Worm (Caenorhabditis elegans) whole organism, L4 larva: ENCODE measurements around the gene C26B9.5.

Source experiments
- Y75B8A.6 ChIP-seq: fragments of 200-800 bp; sonication (Bioruptor generic); IDR thresholded peaks from 2 replicates; pipeline ENCODE4 v1.3.6; 2022; ENCODE audit warnings: missing genetic modification reagents, missing genetic modification characterization, missing compliant biosample characterization
- dmd-6 ChIP-seq: fragments of 200-800 bp; sonication (Bioruptor generic); IDR thresholded peaks from 2 replicates; pipeline ENCODE4 v1.3.6; 2022; ENCODE audit warnings: missing genetic modification reagents, missing genetic modification characterization, missing compliant biosample characterization
- egl-27 ChIP-seq: sonication (generic microtip); optimal IDR thresholded peaks from 3 replicates; lab custom pipeline; 2017; ENCODE audit warnings: missing biosample characterization, missing genetic modification reagents, missing genetic modification characterization
- fos-1 ChIP-seq: fragments of 150-350 bp; optimal IDR thresholded peaks from 2 replicates; lab custom pipeline; 2014; ENCODE audit warnings: missing biosample characterization, missing genetic modification characterization
- lin-15B ChIP-seq: fragments of 150-350 bp; sonication (generic microtip); optimal IDR thresholded peaks from 3 replicates; lab custom pipeline; 2014; ENCODE audit warnings: missing biosample characterization, missing genetic modification characterization
- lin-39 ChIP-seq: fragments of 150-350 bp; optimal IDR thresholded peaks from 2 replicates; lab custom pipeline; 2014; ENCODE audit warnings: missing biosample characterization, missing genetic modification reagents, missing genetic modification characterization
- nhr-102 ChIP-seq: sonication (generic microtip); optimal IDR thresholded peaks from 2 replicates; lab custom pipeline; 2016; ENCODE audit warnings: mild to moderate bottlenecking, missing genetic modification characterization, moderate library complexity, missing compliant biosample characterization
- nhr-237 ChIP-seq: sonication (generic microtip); optimal IDR thresholded peaks from 2 replicates; lab custom pipeline; 2017; ENCODE audit warnings: missing biosample characterization, missing genetic modification characterization
- nhr-28 ChIP-seq: fragments of 150-350 bp; optimal IDR thresholded peaks from 2 replicates; lab custom pipeline; 2014; ENCODE audit warnings: missing biosample characterization, missing genetic modification characterization

- no peak for TF ChIP-seq lin-39 (tag; lab: Kevin White, UChicago)
- no peak for TF ChIP-seq Y75B8A.6
- TF ChIP-seq dmd-6, result no peak
- no peak for TF ChIP-seq nhr-102
- TF ChIP-seq nhr-28 (tag; lab: Kevin White, UChicago), result no peak
- TF ChIP-seq nhr-237 (tag; lab: Kevin White, UChicago), result no peak
- no peak for TF ChIP-seq lin-15B (tag; lab: Kevin White, UChicago)
- no peak for TF ChIP-seq egl-27 (tag; lab: Kevin White, UChicago)
- no peak for TF ChIP-seq fos-1
These were observed 45.7 kb upstream of the C26B9.5 start, which contains the start of gene vps-41 for ce11 chrX:5283531-5283930.
